Worm (Caenorhabditis elegans) whole organism, L2 larva: ENCODE measurements around the gene actl-1.

Experiments
- C34F6.9 ChIP-seq: fragments of 150-350 bp; optimal IDR thresholded peaks from 2 replicates; lab custom pipeline; 2014; ENCODE audit warnings: missing biosample characterization, missing genetic modification characterization
- R02D3.7 ChIP-seq: fragments of 150-350 bp; optimal IDR thresholded peaks from 2 replicates; lab custom pipeline; 2014; ENCODE audit warnings: missing biosample characterization, missing genetic modification characterization
- Y55F3AM.14 ChIP-seq: fragments of 200-800 bp; sonication (Bioruptor generic); optimal IDR thresholded peaks from 2 replicates; lab custom pipeline; 2018; ENCODE audit warnings: mild to moderate bottlenecking, missing genetic modification characterization, missing compliant biosample characterization
- alr-1 ChIP-seq: fragments of 150-350 bp; optimal IDR thresholded peaks from 2 replicates; lab custom pipeline; 2014; ENCODE audit warnings: missing biosample characterization, missing genetic modification characterization
- ama-1 ChIP-seq: fragments of 150-350 bp; optimal IDR thresholded peaks from 2 replicates; lab custom pipeline; 2018; ENCODE audit warnings: inconsistent platforms
- blmp-1 ChIP-seq: sonication (generic microtip); optimal IDR thresholded peaks from 2 replicates; lab custom pipeline; 2017; ENCODE audit warnings: missing genetic modification characterization, mild to moderate bottlenecking, missing compliant biosample characterization, antibody characterized with exemption, moderate library complexity; ENCODE audit not compliant: insufficient read depth
- ceh-82 ChIP-seq: fragments of 150-350 bp; optimal IDR thresholded peaks from 2 replicates; lab custom pipeline; 2014; ENCODE audit warnings: missing biosample characterization, missing genetic modification characterization
- elt-1 ChIP-seq: fragments of 150-350 bp; optimal IDR thresholded peaks from 2 replicates; lab custom pipeline; 2014; ENCODE audit warnings: missing biosample characterization, missing genetic modification characterization
- elt-3 ChIP-seq: sonication (generic microtip); optimal IDR thresholded peaks from 2 replicates; lab custom pipeline; 2017; ENCODE audit warnings: missing biosample characterization, missing genetic modification characterization
- fos-1 ChIP-seq: fragments of 150-350 bp; optimal IDR thresholded peaks from 2 replicates; lab custom pipeline; 2014; ENCODE audit warnings: missing biosample characterization, missing genetic modification characterization
- gmeb-1 ChIP-seq: fragments of 150-350 bp; optimal IDR thresholded peaks from 2 replicates; lab custom pipeline; 2014; ENCODE audit warnings: missing biosample characterization, missing genetic modification characterization
- lin-11 ChIP-seq: fragments of 150-350 bp; sonication (generic microtip); optimal IDR thresholded peaks from 2 replicates; lab custom pipeline; 2014; ENCODE audit warnings: missing biosample characterization, missing genetic modification characterization, inconsistent platforms, mixed read lengths
- lin-13 ChIP-seq: fragments of 150-350 bp; optimal IDR thresholded peaks from 2 replicates; lab custom pipeline; 2014; ENCODE audit warnings: missing biosample characterization, missing genetic modification reagents, missing genetic modification characterization
- mbf-1 ChIP-seq: sonication (generic microtip); optimal IDR thresholded peaks from 2 replicates; lab custom pipeline; 2017; ENCODE audit warnings: missing biosample characterization, missing genetic modification characterization
- mdl-1 ChIP-seq, 2 experiments: fragments of 150-350 bp in 1 of 2; sonication (generic microtip) in 1 of 2; optimal IDR thresholded peaks; 2 replicates each; lab custom pipeline; 2017; ENCODE audit warnings: missing biosample characterization in 2 of 2, missing genetic modification characterization in 2 of 2
- nhr-10 ChIP-seq: sonication (generic microtip); optimal IDR thresholded peaks from 2 replicates; lab custom pipeline; 2017; ENCODE audit warnings: missing biosample characterization, missing genetic modification characterization
- nhr-12 ChIP-seq: fragments of 150-350 bp; optimal IDR thresholded peaks from 2 replicates; lab custom pipeline; 2014; ENCODE audit warnings: missing biosample characterization, missing genetic modification characterization
- nhr-129 ChIP-seq: fragments of 150-350 bp; optimal IDR thresholded peaks from 2 replicates; lab custom pipeline; 2014; ENCODE audit warnings: missing biosample characterization, missing genetic modification characterization
- nhr-21 ChIP-seq: fragments of 150-350 bp; optimal IDR thresholded peaks from 2 replicates; lab custom pipeline; 2014; ENCODE audit warnings: missing biosample characterization, missing genetic modification characterization
- nhr-237 ChIP-seq: fragments of 150-350 bp; optimal IDR thresholded peaks from 2 replicates; lab custom pipeline; 2014; ENCODE audit warnings: missing biosample characterization, missing genetic modification characterization
- nhr-6 ChIP-seq: fragments of 150-350 bp; optimal IDR thresholded peaks from 2 replicates; lab custom pipeline; 2014; ENCODE audit warnings: missing biosample characterization, missing genetic modification characterization
- nhr-77 ChIP-seq: fragments of 150-350 bp; optimal IDR thresholded peaks from 2 replicates; lab custom pipeline; 2014; ENCODE audit warnings: missing biosample characterization, missing genetic modification characterization
- peb-1 ChIP-seq: fragments of 150-350 bp; optimal IDR thresholded peaks from 2 replicates; lab custom pipeline; 2014; ENCODE audit warnings: missing biosample characterization, missing genetic modification characterization
- sem-4 ChIP-seq: fragments of 150-350 bp; optimal IDR thresholded peaks from 2 replicates; lab custom pipeline; 2014; ENCODE audit warnings: missing biosample characterization, missing genetic modification reagents, missing genetic modification characterization
- skn-1 ChIP-seq: sonication (generic microtip); optimal IDR thresholded peaks from 2 replicates; lab custom pipeline; 2017; ENCODE audit warnings: missing biosample characterization, missing genetic modification characterization
- sma-3 ChIP-seq: sonication (generic microtip); optimal IDR thresholded peaks from 2 replicates; lab custom pipeline; 2016; ENCODE audit warnings: missing genetic modification reagents, missing genetic modification characterization, missing compliant biosample characterization
- sma-9 ChIP-seq, 2 experiments: fragments of 150-350 bp in 1 of 2; sonication (generic microtip) in 1 of 2; optimal IDR thresholded peaks; 2 replicates each; lab custom pipeline; 2014 to 2016; ENCODE audit warnings: missing genetic modification characterization in 2 of 2, mild to moderate bottlenecking in 1 of 2, missing biosample characterization in 1 of 2, missing compliant biosample characterization in 1 of 2, missing genetic modification reagents in 1 of 2, moderate library complexity in 1 of 2
- zag-1 ChIP-seq: fragments of 150-350 bp; optimal IDR thresholded peaks from 2 replicates; lab custom pipeline; 2014; ENCODE audit warnings: missing biosample characterization, missing genetic modification characterization
- ztf-11 ChIP-seq: sonication (generic microtip); optimal IDR thresholded peaks from 2 replicates; lab custom pipeline; 2017; ENCODE audit warnings: missing biosample characterization, missing genetic modification characterization
- ztf-4 ChIP-seq: fragments of 150-350 bp; optimal IDR thresholded peaks from 2 replicates; lab custom pipeline; 2014; ENCODE audit warnings: missing biosample characterization, missing genetic modification characterization

actl-1 gene

ce11 chrX:6499736-6500135, at the start of gene actl-1:
Gene actl-1, minus strand, starts transcription at chrX:6499836.
- TF ChIP-seq blmp-1 (tag; lab: Kevin White, UChicago) (no peak), fos-1 (tag; lab: Kevin White, UChicago) (no peak), ceh-82 (tag; lab: Kevin White, UChicago) (no peak), nhr-129 (tag; lab: Kevin White, UChicago) (no peak), mbf-1 (tag; lab: Kevin White, UChicago) (no peak), skn-1 (no peak), elt-3 (tag; lab: Kevin White, UChicago) (no peak), zag-1 (tag; lab: Kevin White, UChicago) (no peak), Y55F3AM.14 (GFP tag; lab: Kevin White, UChicago) (no peak), ama-1 (lab: Kevin White, UChicago) (no peak), sma-9 (GFP tag; optimal IDR thresholded peaks at IDR 0.05; lab: Kevin White, UChicago) (no peak), sma-9 (tag; optimal IDR thresholded peaks at IDR 0.05; lab: Kevin White, UChicago) (no peak), nhr-237 (tag; lab: Kevin White, UChicago) (no peak), nhr-21 (no peak), lin-11 (tag; lab: Kevin White, UChicago) (no peak), nhr-6 (no peak)

ce11 chrX:6543665-6544064, 44.0 kb upstream of the actl-1 start:
- TF ChIP-seq elt-1 (tag; lab: Kevin White, UChicago), result no peak
- TF ChIP-seq nhr-237 (tag; lab: Kevin White, UChicago), result no peak
- TF ChIP-seq gmeb-1 (tag; lab: Kevin White, UChicago), result no peak
- TF ChIP-seq skn-1, result no peak
- TF ChIP-seq nhr-10 (tag; lab: Kevin White, UChicago), result no peak
- TF ChIP-seq sma-3 (GFP tag; lab: Kevin White, UChicago), result no peak
- no peak for TF ChIP-seq fos-1 (tag; lab: Kevin White, UChicago)
- no peak for TF ChIP-seq ceh-82 (tag; lab: Kevin White, UChicago)
- no peak for TF ChIP-seq nhr-77 (tag; lab: Kevin White, UChicago)
- TF ChIP-seq Y55F3AM.14 (GFP tag; lab: Kevin White, UChicago), result no peak

- TF ChIP-seq blmp-1 (tag; lab: Kevin White, UChicago) (no peak), ztf-11 (no peak), lin-13 (GFP tag; lab: Kevin White, UChicago) (no peak), nhr-12 (no peak), R02D3.7 (no peak), ztf-4 (tag; lab: Kevin White, UChicago) (no peak), ama-1 (lab: Kevin White, UChicago) (no peak), mdl-1 (tag; optimal IDR thresholded peaks at IDR 0.05; lab: Kevin White, UChicago) (no peak), Y55F3AM.14 (GFP tag; lab: Kevin White, UChicago) (no peak), sma-9 (GFP tag; optimal IDR thresholded peaks at IDR 0.05; lab: Kevin White, UChicago) (no peak), sma-9 (tag; optimal IDR thresholded peaks at IDR 0.05; lab: Kevin White, UChicago) (no peak), C34F6.9 (tag; lab: Kevin White, UChicago) (no peak)
Measured at ce11 chrX:6542692-6543091, 43.1 kb upstream of the actl-1 start, which contains the start of gene T14E8.2. Gene T14E8.2, plus strand, starts transcription at chrX:6542992.

ce11 chrX:6538068-6538467, 38.4 kb upstream of the actl-1 start:
- TF ChIP-seq fos-1 (tag; lab: Kevin White, UChicago), result peak; percentile 56
- TF ChIP-seq nhr-77 (tag; lab: Kevin White, UChicago), result no peak
- no peak for TF ChIP-seq sem-4
- no peak for TF ChIP-seq alr-1
- no peak for TF ChIP-seq mbf-1 (tag; lab: Kevin White, UChicago)
- peak; percentile 11 for TF ChIP-seq sma-9 (GFP tag; optimal IDR thresholded peaks at IDR 0.05; lab: Kevin White, UChicago)
- no peak for TF ChIP-seq sma-9 (tag; optimal IDR thresholded peaks at IDR 0.05; lab: Kevin White, UChicago)
- TF ChIP-seq peb-1 (tag; lab: Kevin White, UChicago), result no peak
- TF ChIP-seq, all 48 proteins: peak for 2

ce11 chrX:6536701-6537279, 37.2 kb upstream of the actl-1 start, which contains the start of gene ilys-5:
Gene ilys-5, minus strand, starts transcription at chrX:6536840.
- TF ChIP-seq fos-1 (tag; lab: Kevin White, UChicago) (peak; percentile 26), gmeb-1 (tag; lab: Kevin White, UChicago) (no peak), sma-9 (GFP tag; optimal IDR thresholded peaks at IDR 0.05; lab: Kevin White, UChicago) (peak; percentile 68), sma-9 (tag; optimal IDR thresholded peaks at IDR 0.05; lab: Kevin White, UChicago) (no peak)
